Fruit fly (Drosophila melanogaster): ENCODE data around the gene CG9154.

DNA sequence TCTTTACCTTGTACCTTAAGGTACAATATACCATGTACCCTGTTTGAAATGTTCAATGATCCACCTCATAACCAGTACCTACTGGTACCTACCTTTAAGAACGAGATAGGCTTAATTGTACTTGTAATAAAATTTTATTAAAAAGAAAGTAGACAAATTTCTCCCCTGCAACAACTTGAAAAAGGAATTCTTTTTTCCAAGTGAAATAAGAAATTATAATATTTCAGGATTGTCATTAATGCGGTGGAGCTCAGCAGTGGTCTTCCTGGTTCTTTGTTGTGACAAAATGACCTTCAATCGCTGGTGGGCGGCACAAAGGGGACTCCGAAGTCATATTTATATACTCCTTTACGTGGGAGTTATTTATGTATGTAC lies 28.8 kb upstream of the CG9154 start:
- TF ChIP-seq Pif1A (GFP tag; optimal IDR thresholded peaks at IDR 0.05) = no peak
- no peak for TF ChIP-seq CG34367 (tag; optimal IDR thresholded peaks at IDR 0.05)
- TF ChIP-seq CG8159 (tag; optimal IDR thresholded peaks at IDR 0.05) = no peak
- TF ChIP-seq CG32121 (GFP tag; IDR thresholded peaks at IDR 0.05) = no peak
- TF ChIP-seq D1 (tag; optimal IDR thresholded peaks at IDR 0.05) = no peak
- no peak for TF ChIP-seq CG14655 (GFP tag; optimal IDR thresholded peaks at IDR 0.05)
- TF ChIP-seq CG17806 (tag; optimal IDR thresholded peaks at IDR 0.05) = no peak
- TF ChIP-seq rn (GFP tag; IDR thresholded peaks at IDR 0.05) = no peak
